Fruit fly (Drosophila melanogaster): ENCODE data around the gene Kul.

Gene Kul

dm6 chr3R:29725577-29726240 is at the start of gene Kul:
Kul (plus strand) TSS chr3R:29725830.
- peak; percentile 5 for TF ChIP-seq CG17801 (GFP tag; optimal IDR thresholded peaks at IDR 0.05; ENCODE audit: partially characterized antibody)

- TF ChIP-seq CG17801 (GFP tag; optimal IDR thresholded peaks at IDR 0.05; ENCODE audit: partially characterized antibody): no peak
These were observed 44.4 kb upstream of the Kul start for dm6 chr3R:29681241-29681640.

dm6 chr3R:29682152-29682600 is 43.5 kb upstream of the Kul start, which contains the start of the genes CG7582 and Gycalpha99B:
CG7582 (minus strand) TSS chr3R:29682278.
Gycalpha99B (plus strand) TSS chr3R:29682503.
- no peak for TF ChIP-seq CG17801 (GFP tag; optimal IDR thresholded peaks at IDR 0.05; ENCODE audit: partially characterized antibody)

- no peak for TF ChIP-seq CG17801 (GFP tag; optimal IDR thresholded peaks at IDR 0.05; ENCODE audit: partially characterized antibody)
These were observed 38.9 kb upstream of the Kul start for dm6 chr3R:29686698-29687097.

- no peak for TF ChIP-seq CG17801 (GFP tag; optimal IDR thresholded peaks at IDR 0.05; ENCODE audit: partially characterized antibody)
These were observed 36.4 kb upstream of the Kul start, which contains the start of gene Obp99c for dm6 chr3R:29689211-29689610. Obp99c (minus strand) TSS chr3R:29689311.

- no peak for TF ChIP-seq CG17801 (GFP tag; optimal IDR thresholded peaks at IDR 0.05; ENCODE audit: partially characterized antibody)
These were observed 35.6 kb upstream of the Kul start for dm6 chr3R:29689833-29690538.

dm6 chr3R:29690539-29690852 is 35.1 kb upstream of the Kul start:
- no peak for TF ChIP-seq CG17801 (GFP tag; optimal IDR thresholded peaks at IDR 0.05; ENCODE audit: partially characterized antibody)

- no peak for TF ChIP-seq CG17801 (GFP tag; optimal IDR thresholded peaks at IDR 0.05; ENCODE audit: partially characterized antibody)
These were observed 34.6 kb upstream of the Kul start for dm6 chr3R:29690960-29691527.

dm6 chr3R:29692009-29692641 is 33.5 kb upstream of the Kul start, which contains the start of gene dmrt99B:
dmrt99B (plus strand) TSS chr3R:29692591.
- TF ChIP-seq CG17801 (GFP tag; optimal IDR thresholded peaks at IDR 0.05; ENCODE audit: partially characterized antibody): no peak

dm6 chr3R:29695744-29696143 is 29.9 kb upstream of the Kul start:
- no peak for TF ChIP-seq CG17801 (GFP tag; optimal IDR thresholded peaks at IDR 0.05; ENCODE audit: partially characterized antibody)

dm6 chr3R:29696359-29696758 is 29.3 kb upstream of the Kul start:
- no peak for TF ChIP-seq CG17801 (GFP tag; optimal IDR thresholded peaks at IDR 0.05; ENCODE audit: partially characterized antibody)

- no peak for TF ChIP-seq CG17801 (GFP tag; optimal IDR thresholded peaks at IDR 0.05; ENCODE audit: partially characterized antibody)
These were observed 27.8 kb upstream of the Kul start for dm6 chr3R:29697841-29698240.

- TF ChIP-seq CG17801 (GFP tag; optimal IDR thresholded peaks at IDR 0.05; ENCODE audit: partially characterized antibody): no peak
These were observed 26.4 kb upstream of the Kul start for dm6 chr3R:29699220-29699619.

dm6 chr3R:29701739-29702138 is 23.9 kb upstream of the Kul start:
- TF ChIP-seq CG17801 (GFP tag; optimal IDR thresholded peaks at IDR 0.05; ENCODE audit: partially characterized antibody): no peak

dm6 chr3R:29704557-29704956 is 21.1 kb upstream of the Kul start:
- TF ChIP-seq CG17801 (GFP tag; optimal IDR thresholded peaks at IDR 0.05; ENCODE audit: partially characterized antibody): no peak

All from ovary, adult (tissue).